3 worm cellular contexts compared by ENCODE assay signal in the genomic region with DNA sequence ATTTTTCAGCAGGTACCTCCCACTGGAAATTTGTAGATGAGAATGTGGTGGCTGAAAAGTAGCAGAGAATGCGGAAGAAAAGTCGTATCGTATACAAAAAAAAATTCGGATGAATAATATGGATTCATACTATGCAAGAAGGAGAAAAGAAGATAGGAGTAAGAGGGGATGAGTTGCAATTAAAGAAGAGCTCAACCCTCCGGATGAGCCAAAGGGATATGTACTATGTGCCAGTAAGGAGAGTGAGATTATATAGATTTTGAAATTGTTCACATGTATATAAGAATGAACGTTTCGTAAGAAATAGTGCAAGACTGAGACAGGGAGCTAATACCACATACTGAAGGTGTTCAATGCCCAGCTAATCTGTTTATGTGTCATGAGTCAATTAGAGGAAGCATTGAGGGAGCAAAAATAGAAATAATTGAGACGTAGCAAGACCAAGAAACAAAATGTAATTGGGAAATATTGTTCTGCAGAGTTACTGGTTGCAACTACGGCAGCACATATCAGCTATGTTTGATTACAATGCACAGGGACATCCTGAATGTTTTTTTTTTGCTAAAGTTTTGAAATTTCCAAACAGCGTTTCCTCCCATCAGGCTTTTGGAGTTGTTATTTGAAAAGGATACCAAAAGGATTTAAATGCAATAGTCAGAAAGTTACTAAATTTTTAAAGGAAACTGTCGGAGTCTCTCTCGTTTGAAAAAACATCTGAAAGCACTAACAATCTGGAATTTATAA.
TF ChIP-seq lines count a peak whose summit lies in the region.

A gene (minus strand): TSS at position 51 of the 744 bp plus-strand sequence.

TF ChIP-seq in whole organism, L1 larva, 84 proteins besides CTCF, POLR2A, EP300 and RAD21:
- TF ChIP-seq dsc-1 (tag; optimal IDR thresholded peaks at IDR 0.05; lab: Kevin White, UChicago), result peak; percentile 80
- TF ChIP-seq ces-1 (GFP tag; optimal IDR thresholded peaks at IDR 0.05; lab: Kevin White, UChicago), result no peak
- TF ChIP-seq nhr-90 (tag; optimal IDR thresholded peaks at IDR 0.05; lab: Kevin White, UChicago; ENCODE audit: poor library complexity), result no peak
TF ChIP-seq in whole organism, L1 larva: peak in this region for 1.

TF ChIP-seq in whole organism, late embryonic, 69 proteins besides CTCF, POLR2A, EP300 and RAD21:
- peak; percentile 31 for TF ChIP-seq unc-42 (tag; optimal IDR thresholded peaks at IDR 0.05; lab: Kevin White, UChicago)
- TF ChIP-seq hlh-8 (tag; optimal IDR thresholded peaks at IDR 0.05; lab: Kevin White, UChicago), result no peak
- TF ChIP-seq nhr-11 (tag; optimal IDR thresholded peaks at IDR 0.05; lab: Kevin White, UChicago), result no peak
- no peak for TF ChIP-seq ceh-31 (tag; optimal IDR thresholded peaks at IDR 0.05; lab: Kevin White, UChicago)

TF ChIP-seq in whole organism, mixed stage, embryonic, 35 proteins besides CTCF, POLR2A, EP300 and RAD21:
- TF ChIP-seq elt-1 (tag; optimal IDR thresholded peaks at IDR 0.05; lab: Kevin White, UChicago; ENCODE audit: borderline replicate concordance, insufficient read depth) (no peak), nhr-2 (tag; optimal IDR thresholded peaks at IDR 0.05; lab: Kevin White, UChicago) (no peak), bed-3 (GFP tag; optimal IDR thresholded peaks at IDR 0.05; lab: Kevin White, UChicago) (no peak), ceh-83 (GFP tag; optimal IDR thresholded peaks at IDR 0.05; lab: Kevin White, UChicago) (no peak), ham-2 (GFP tag; optimal IDR thresholded peaks at IDR 0.05; lab: Kevin White, UChicago) (no peak), nhr-12 (tag; optimal IDR thresholded peaks at IDR 0.05; lab: Kevin White, UChicago) (no peak), sem-2 (GFP tag; optimal IDR thresholded peaks at IDR 0.05; lab: Kevin White, UChicago) (no peak), ces-1 (GFP tag; optimal IDR thresholded peaks at IDR 0.05; lab: Kevin White, UChicago) (peak; percentile 32), lin-32 (GFP tag; optimal IDR thresholded peaks at IDR 0.05; lab: Kevin White, UChicago) (no peak)
